Worm (Caenorhabditis elegans) whole organism, young adult: ENCODE measurements around the gene F02D10.2.

Experiments used
- B0336.3 ChIP-seq: fragments of 200-800 bp; sonication (Bioruptor generic); IDR thresholded peaks from 2 replicates; pipeline ENCODE4 v1.3.6; 2022; ENCODE audit warnings: missing genetic modification characterization, missing compliant biosample characterization
- C06A6.2 ChIP-seq: fragments of 200-800 bp; sonication (Bioruptor generic); conservative IDR thresholded peaks from 2 replicates; pipeline ENCODE4 v1.3.6; 2022; ENCODE audit warnings: missing genetic modification characterization, missing compliant biosample characterization
- C17E4.6 ChIP-seq: fragments of 200-800 bp; sonication (Bioruptor generic); IDR thresholded peaks from 2 replicates; pipeline ENCODE4 v1.3.6; 2022; ENCODE audit warnings: missing genetic modification reagents, missing genetic modification characterization, missing compliant biosample characterization
- F39B2.1 ChIP-seq: fragments of 200-800 bp; sonication (Bioruptor generic); IDR thresholded peaks from 2 replicates; pipeline ENCODE4 v1.3.6; 2022; ENCODE audit warnings: missing genetic modification reagents, missing genetic modification characterization, missing compliant biosample characterization
- F57A8.1 ChIP-seq: fragments of 200-800 bp; sonication (Bioruptor generic); optimal IDR thresholded peaks from 2 replicates; lab custom pipeline; 2018; ENCODE audit warnings: mild to moderate bottlenecking, missing genetic modification characterization, moderate library complexity, missing compliant biosample characterization
- K12H6.12 ChIP-seq: fragments of 200-800 bp; sonication (Bioruptor generic); optimal IDR thresholded peaks from 2 replicates; lab custom pipeline; 2018; ENCODE audit warnings: mild to moderate bottlenecking, missing genetic modification characterization, missing compliant biosample characterization
- Y79H2A.3 ChIP-seq: fragments of 200-800 bp; sonication (Bioruptor generic); conservative IDR thresholded peaks from 2 replicates; pipeline ENCODE4 v1.3.6; 2022; ENCODE audit warnings: missing genetic modification reagents, missing genetic modification characterization, missing compliant biosample characterization
- akir-1 ChIP-seq: fragments of 200-800 bp; sonication (Bioruptor generic); optimal IDR thresholded peaks from 2 replicates; lab custom pipeline; 2018; ENCODE audit warnings: mild to moderate bottlenecking, missing genetic modification characterization, moderate library complexity, missing compliant biosample characterization
- attf-3 ChIP-seq: fragments of 200-800 bp; sonication (Bioruptor generic); conservative IDR thresholded peaks from 2 replicates; pipeline ENCODE4 v1.3.6; 2022; ENCODE audit warnings: missing genetic modification reagents, missing genetic modification characterization, missing compliant biosample characterization
- ceh-79 ChIP-seq: sonication (generic microtip); optimal IDR thresholded peaks from 2 replicates; lab custom pipeline; 2017; ENCODE audit warnings: mild to moderate bottlenecking, missing genetic modification characterization, missing compliant biosample characterization
- die-1 ChIP-seq: sonication (generic microtip); optimal IDR thresholded peaks from 2 replicates; lab custom pipeline; 2016; ENCODE audit warnings: missing genotype, mild to moderate bottlenecking, missing genetic modification characterization, missing compliant biosample characterization
- dpl-1 ChIP-seq: fragments of 150-350 bp; optimal IDR thresholded peaks from 2 replicates; lab custom pipeline; 2014; ENCODE audit warnings: missing biosample characterization, missing genetic modification reagents, missing genetic modification characterization
- efl-1 ChIP-seq: fragments of 150-350 bp; optimal IDR thresholded peaks from 2 replicates; lab custom pipeline; 2014; ENCODE audit warnings: missing biosample characterization, missing genetic modification reagents, missing genetic modification characterization
- egl-18 ChIP-seq: fragments of 200-800 bp; sonication (Bioruptor generic); IDR thresholded peaks from 2 replicates; pipeline ENCODE4 v1.3.6; 2022; ENCODE audit warnings: missing genetic modification reagents, missing genetic modification characterization, missing compliant biosample characterization
- egl-44 ChIP-seq: fragments of 200-800 bp; sonication (Bioruptor generic); IDR thresholded peaks from 2 replicates; pipeline ENCODE4 v1.3.6; 2022; ENCODE audit warnings: missing genetic modification reagents, missing genetic modification characterization, missing compliant biosample characterization
- egrh-3 ChIP-seq: fragments of 200-800 bp; sonication (Bioruptor generic); IDR thresholded peaks from 2 replicates; pipeline ENCODE4 v1.3.6; 2022; ENCODE audit warnings: missing genetic modification reagents, missing genetic modification characterization, missing compliant biosample characterization
- ets-4 ChIP-seq: fragments of 200-800 bp; sonication (Bioruptor generic); optimal IDR thresholded peaks from 2 replicates; lab custom pipeline; 2018; ENCODE audit warnings: mild to moderate bottlenecking, missing genetic modification characterization, missing compliant biosample characterization
- fkh-3 ChIP-seq: sonication (generic microtip); optimal IDR thresholded peaks from 2 replicates; lab custom pipeline; 2016; ENCODE audit warnings: mild to moderate bottlenecking, missing genetic modification characterization, missing compliant biosample characterization
- hrde-1 ChIP-seq: sonication (generic microtip); optimal IDR thresholded peaks from 2 replicates; lab custom pipeline; 2016; ENCODE audit warnings: missing genetic modification characterization, mild to moderate bottlenecking, missing compliant biosample characterization, moderate library complexity, missing genotype, missing genetic modification reagents, borderline replicate concordance
- let-607 ChIP-seq, 2 experiments: fragments of 200-800 bp in 1 of 2; sonication (Bioruptor generic) in 1 of 2; sonication (generic microtip) in 1 of 2; optimal IDR thresholded peaks; 2 replicates each; lab custom pipeline; 2016 to 2018; ENCODE audit warnings: mild to moderate bottlenecking in 2 of 2, missing compliant biosample characterization in 2 of 2, missing genetic modification characterization in 2 of 2, moderate library complexity in 2 of 2, missing genotype in 1 of 2
- lin-40 ChIP-seq: sonication (generic microtip); optimal IDR thresholded peaks from 2 replicates; lab custom pipeline; 2016; ENCODE audit warnings: missing genetic modification characterization, mild to moderate bottlenecking, missing compliant biosample characterization, missing genotype, missing genetic modification reagents
- lsl-1 ChIP-seq: fragments of 200-800 bp; sonication (Bioruptor generic); optimal IDR thresholded peaks from 2 replicates; lab custom pipeline; 2018; ENCODE audit warnings: mild to moderate bottlenecking, missing genetic modification characterization, moderate library complexity, missing compliant biosample characterization
- madf-8 ChIP-seq: fragments of 200-800 bp; sonication (Bioruptor generic); conservative IDR thresholded peaks from 2 replicates; pipeline ENCODE4 v1.3.6; 2022; ENCODE audit warnings: missing genetic modification reagents, missing genetic modification characterization, missing compliant biosample characterization
- mcd-1 ChIP-seq: fragments of 200-800 bp; sonication (Bioruptor generic); IDR thresholded peaks from 2 replicates; pipeline ENCODE4 v1.3.6; 2022; ENCODE audit warnings: missing genetic modification reagents, missing genetic modification characterization, missing compliant biosample characterization
- nfya-2 ChIP-seq: fragments of 200-800 bp; sonication (Bioruptor generic); IDR thresholded peaks from 2 replicates; pipeline ENCODE4 v1.3.6; 2022; ENCODE audit warnings: missing genetic modification reagents, missing genetic modification characterization, missing compliant biosample characterization
- nhr-179 ChIP-seq: sonication (generic microtip); optimal IDR thresholded peaks from 2 replicates; lab custom pipeline; 2016; ENCODE audit warnings: mild to moderate bottlenecking, missing genetic modification characterization, missing compliant biosample characterization
- nhr-80 ChIP-seq: sonication (generic microtip); optimal IDR thresholded peaks from 2 replicates; lab custom pipeline; 2016; ENCODE audit warnings: missing genetic modification characterization, missing compliant biosample characterization
- rcor-1 ChIP-seq: fragments of 200-800 bp; sonication (Bioruptor generic); IDR thresholded peaks from 2 replicates; pipeline ENCODE4 v1.3.6; 2022; ENCODE audit warnings: missing genetic modification reagents, missing genetic modification characterization, missing compliant biosample characterization
- sdz-38 ChIP-seq: sonication (generic microtip); optimal IDR thresholded peaks from 2 replicates; lab custom pipeline; 2016; ENCODE audit warnings: missing genotype, missing genetic modification characterization, missing compliant biosample characterization
- sea-2 ChIP-seq: fragments of 200-800 bp; sonication (Bioruptor generic); IDR thresholded peaks from 2 replicates; pipeline ENCODE4 v1.3.6; 2022; ENCODE audit warnings: missing genetic modification characterization, missing compliant biosample characterization
- snpc-1.1 ChIP-seq: sonication (generic microtip); optimal IDR thresholded peaks from 2 replicates; lab custom pipeline; 2017; ENCODE audit warnings: missing genetic modification characterization, mild to moderate bottlenecking, missing compliant biosample characterization, antibody characterized with exemption, moderate library complexity, missing genotype, missing genetic modification reagents; ENCODE audit not compliant: insufficient read depth
- somi-1 ChIP-seq: fragments of 200-800 bp; sonication (Bioruptor generic); optimal IDR thresholded peaks from 2 replicates; lab custom pipeline; 2018; ENCODE audit warnings: mild to moderate bottlenecking, missing genetic modification characterization, missing compliant biosample characterization
- unc-62 ChIP-seq: fragments of 150-350 bp; optimal IDR thresholded peaks from 2 replicates; lab custom pipeline; 2014; ENCODE audit warnings: missing biosample characterization, missing genetic modification reagents, missing genetic modification characterization
- zfh-2 ChIP-seq: fragments of 200-800 bp; sonication (Bioruptor generic); conservative IDR thresholded peaks from 2 replicates; pipeline ENCODE4 v1.3.6; 2022; ENCODE audit warnings: missing genetic modification reagents, missing genetic modification characterization, missing compliant biosample characterization
- zim-3 ChIP-seq: sonication (generic microtip); optimal IDR thresholded peaks from 2 replicates; lab custom pipeline; 2017; ENCODE audit warnings: mild to moderate bottlenecking, missing genetic modification characterization, moderate library complexity, missing compliant biosample characterization
- ztf-26 ChIP-seq: sonication (generic microtip); optimal IDR thresholded peaks from 2 replicates; lab custom pipeline; 2017; ENCODE audit warnings: missing genetic modification characterization, missing compliant biosample characterization
- ztf-6 ChIP-seq: fragments of 200-800 bp; sonication (Bioruptor generic); IDR thresholded peaks from 2 replicates; pipeline ENCODE4 v1.3.6; 2022; ENCODE audit warnings: missing genetic modification reagents, missing genetic modification characterization, missing compliant biosample characterization

F02D10.2 gene

ce11 chrX:13477356-13477755 lies 13.7 kb upstream of the F02D10.2 start, which contains the start of gene efn-3 (continued):
- TF ChIP-seq let-607 (tag; optimal IDR thresholded peaks at IDR 0.05; lab: Kevin White, UChicago) (no peak), ztf-6 (GFP tag; lab: Robert Waterston, UW) (no peak)

- peak; percentile 22 for TF ChIP-seq nhr-80 (tag; lab: Kevin White, UChicago)
- no peak for TF ChIP-seq Y79H2A.3 (GFP tag; lab: Robert Waterston, UW)
- TF ChIP-seq attf-3 (GFP tag; lab: Robert Waterston, UW): no peak
- TF ChIP-seq unc-62 (GFP tag; lab: Kevin White, UChicago): no peak
Measured at ce11 chrX:13471855-13472254, 8.2 kb upstream of the F02D10.2 start, which contains the start of gene tre-4. Gene tre-4, plus strand, starts transcription at chrX:13472155.

- TF ChIP-seq ceh-79 (tag; lab: Kevin White, UChicago) (peak; percentile 13), K12H6.12 (no peak), snpc-1.1 (no peak), ztf-26 (tag; lab: Kevin White, UChicago) (no peak), sea-2 (GFP tag; lab: Robert Waterston, UW) (peak; percentile 58; the same call in 1 of the 2 replicates), zfh-2 (peak; percentile 90), fkh-3 (tag; lab: Kevin White, UChicago) (no peak), ets-4 (GFP tag; lab: Kevin White, UChicago) (no peak), akir-1 (GFP tag; lab: Kevin White, UChicago) (no peak), nfya-2 (no peak), egrh-3 (GFP tag; lab: Robert Waterston, UW) (peak; percentile 75; the same call in 1 of the 2 replicates), nhr-179 (tag; lab: Kevin White, UChicago) (peak; percentile 29), B0336.3 (GFP tag; lab: Robert Waterston, UW) (0 out of 2 replicates have a peak, but pooled peaks have one; percentile 38), F57A8.1 (GFP tag; lab: Kevin White, UChicago) (no peak), lin-40 (no peak)
Measured at ce11 chrX:13469907-13470647, 6.4 kb upstream of the F02D10.2 start.

ce11 chrX:13469047-13469633 lies 5.4 kb upstream of the F02D10.2 start, which contains the start of gene col-184:
Gene col-184, plus strand, starts transcription at chrX:13469455.
- TF ChIP-seq sdz-38 (no peak), dpl-1 (no peak), ets-4 (GFP tag; lab: Kevin White, UChicago) (no peak), zim-3 (tag; lab: Kevin White, UChicago) (peak; percentile 25), lin-40 (peak; percentile 55), C17E4.6 (GFP tag; lab: Robert Waterston, UW) (no peak), ztf-26 (tag; lab: Kevin White, UChicago) (peak; percentile 50), hrde-1 (no peak), egl-44 (GFP tag; lab: Robert Waterston, UW) (no peak), C06A6.2 (GFP tag; lab: Robert Waterston, UW) (no peak), B0336.3 (GFP tag; lab: Robert Waterston, UW) (no peak), F39B2.1 (GFP tag; lab: Robert Waterston, UW) (no peak), efl-1 (no peak), egl-18 (GFP tag; lab: Robert Waterston, UW) (no peak), somi-1 (no peak), mcd-1 (GFP tag; lab: Robert Waterston, UW) (no peak), rcor-1 (no peak), die-1 (tag; lab: Kevin White, UChicago) (no peak), lsl-1 (no peak), madf-8 (GFP tag; lab: Robert Waterston, UW) (no peak)
- TF ChIP-seq, all 124 proteins: peak for 3
